Fruit fly (Drosophila melanogaster): ENCODE results near the gene glo.
A peak's percentile ranks its signal among the peaks of the same experiment; 100 is the strongest.

glo gene

DNA sequence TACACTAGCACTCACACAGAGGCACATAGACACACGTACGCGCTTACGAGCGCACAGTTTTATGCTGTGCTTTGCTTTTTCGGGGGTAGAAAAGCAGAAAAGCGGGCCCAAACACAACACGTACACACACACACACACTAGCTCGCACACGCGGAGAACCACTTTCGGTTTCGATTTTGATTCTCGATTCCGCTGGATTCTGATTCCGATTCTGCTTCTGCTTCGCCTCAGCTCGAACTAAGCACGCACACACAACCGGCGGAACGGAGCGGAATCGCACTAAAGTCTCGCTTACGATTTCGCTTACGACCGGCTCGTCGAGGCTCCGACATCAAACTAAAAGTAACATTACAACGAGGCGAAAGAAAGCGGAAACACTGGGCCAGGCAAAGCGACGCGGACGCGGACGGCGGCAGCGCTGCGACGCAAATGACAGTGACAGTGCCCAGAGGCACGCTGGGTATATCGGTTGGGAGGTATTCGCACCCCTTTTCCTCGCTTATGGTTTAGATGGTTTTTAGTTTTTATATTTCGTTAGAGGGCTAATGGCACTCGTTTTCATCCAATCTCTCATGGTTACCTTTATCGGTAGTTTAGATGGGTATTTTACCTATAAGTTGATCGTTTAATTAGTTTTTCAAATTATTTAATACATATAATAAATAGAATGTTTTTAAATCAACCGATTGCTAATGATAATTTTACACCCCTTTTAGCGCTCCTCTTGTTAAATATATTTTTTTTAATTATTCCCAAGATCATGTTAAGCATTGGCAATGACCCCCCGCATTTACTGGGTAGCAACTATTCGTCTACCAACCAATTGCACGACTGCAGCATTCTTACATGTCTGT lies 41.0 kb downstream of the glo start (continued):
- no peak for TF ChIP-seq lov (optimal IDR thresholded peaks at IDR 0.05)
- 0 out of 3 replicates have a peak, but pooled peaks have one; percentile 67 for TF ChIP-seq lov (GFP tag; IDR thresholded peaks at IDR 0.05)
- TF ChIP-seq Scr (GFP tag; IDR thresholded peaks at IDR 0.05; ENCODE audit: partially characterized antibody): peak; percentile 19; the same call in 1 of the 2 replicates
- peak; percentile 86 for TF ChIP-seq D (optimal IDR thresholded peaks at IDR 0.05)
- TF ChIP-seq D (GFP tag; optimal IDR thresholded peaks at IDR 0.05): peak; percentile 75
- 0 out of 2 replicates have a peak, but pooled peaks have one; percentile 27 for TF ChIP-seq E2f1 (GFP tag; IDR thresholded peaks at IDR 0.05)
- no peak for TF ChIP-seq CG7372 (GFP tag; IDR thresholded peaks at IDR 0.05)
- TF ChIP-seq chm (GFP tag; IDR thresholded peaks at IDR 0.05): peak; percentile 64; the same call in 1 of the 2 replicates
- peak; percentile 34 for TF ChIP-seq H2.0 (GFP tag; IDR thresholded peaks at IDR 0.05)
- no peak for TF ChIP-seq Myb (GFP tag; optimal IDR thresholded peaks at IDR 0.05)
- peak; percentile 28 for TF ChIP-seq HLH54F (GFP tag; optimal IDR thresholded peaks at IDR 0.05)
- peak; percentile 65 for TF ChIP-seq CG3281 (GFP tag; optimal IDR thresholded peaks at IDR 0.05)
- TF ChIP-seq CG10654 (GFP tag; optimal IDR thresholded peaks at IDR 0.05): peak; percentile 43
- peak; percentile 27 for TF ChIP-seq fd3F (GFP tag; optimal IDR thresholded peaks at IDR 0.05)
- peak; percentile 88 for TF ChIP-seq CG13775 (GFP tag; optimal IDR thresholded peaks at IDR 0.05)
- no peak for TF ChIP-seq Optix (GFP tag; IDR thresholded peaks at IDR 0.05)
- TF ChIP-seq CG7786 (GFP tag; optimal IDR thresholded peaks at IDR 0.05): no peak
- TF ChIP-seq HLH3B (GFP tag; IDR thresholded peaks at IDR 0.05): no peak
- no peak for TF ChIP-seq stwl (tag; optimal IDR thresholded peaks at IDR 0.05)
- TF ChIP-seq gfzf (GFP tag; optimal IDR thresholded peaks at IDR 0.05): no peak
- TF ChIP-seq slou (GFP tag; optimal IDR thresholded peaks at IDR 0.05): peak; percentile 18
- peak; percentile 55 for TF ChIP-seq CG1529 (GFP tag; optimal IDR thresholded peaks at IDR 0.05)
- 0 out of 3 replicates have a peak, but pooled peaks have one; percentile 11 for TF ChIP-seq CG14860 (GFP tag; IDR thresholded peaks at IDR 0.05; ENCODE audit: partially characterized antibody)
- TF ChIP-seq Lhr (GFP tag; optimal IDR thresholded peaks at IDR 0.05): peak; percentile 31
- TF ChIP-seq org-1 (GFP tag; optimal IDR thresholded peaks at IDR 0.05): peak; percentile 35
- peak; percentile 57 for TF ChIP-seq CG15269 (tag; optimal IDR thresholded peaks at IDR 0.05)
- peak; percentile 26 for TF ChIP-seq ftz-f1 (GFP tag; optimal IDR thresholded peaks at IDR 0.05)
- no peak for TF ChIP-seq Ada2b (GFP tag; IDR thresholded peaks at IDR 0.05)
- TF ChIP-seq CG12744 (GFP tag; optimal IDR thresholded peaks at IDR 0.05): peak; percentile 37
- TF ChIP-seq CG11695 (GFP tag; IDR thresholded peaks at IDR 0.05): peak; percentile 37; the same call in 1 of the 3 replicates
- TF ChIP-seq CG32772 (GFP tag; IDR thresholded peaks at IDR 0.05): 0 out of 2 replicates have a peak, but pooled peaks have one; percentile 53
- TF ChIP-seq CG3407 (GFP tag; optimal IDR thresholded peaks at IDR 0.05): peak; percentile 47
- TF ChIP-seq CG17359 (tag; optimal IDR thresholded peaks at IDR 0.05): peak; percentile 26
- TF ChIP-seq Rx (GFP tag; IDR thresholded peaks at IDR 0.05): no peak
- 0 out of 2 replicates have a peak, but pooled peaks have one; percentile 12 for TF ChIP-seq CG3847 (GFP tag; IDR thresholded peaks at IDR 0.05)
- peak; percentile 73 for TF ChIP-seq gro (GFP tag; optimal IDR thresholded peaks at IDR 0.05)
- TF ChIP-seq CG6765 (GFP tag; optimal IDR thresholded peaks at IDR 0.05): no peak
- 0 out of 2 replicates have a peak, but pooled peaks have one; percentile 8 for TF ChIP-seq MBD-R2 (GFP tag; IDR thresholded peaks at IDR 0.05)
- TF ChIP-seq Lim3 (GFP tag; IDR thresholded peaks at IDR 0.05): no peak
- peak; percentile 28 for TF ChIP-seq ind (GFP tag; optimal IDR thresholded peaks at IDR 0.05)
- TF ChIP-seq pnt (GFP tag; optimal IDR thresholded peaks at IDR 0.05): peak; percentile 40
- TF ChIP-seq cwo (GFP tag; optimal IDR thresholded peaks at IDR 0.05): peak; percentile 41
- peak; percentile 82 for TF ChIP-seq CG16815 (GFP tag; optimal IDR thresholded peaks at IDR 0.05)
- TF ChIP-seq psq (GFP tag; optimal IDR thresholded peaks at IDR 0.05): peak; percentile 6
- no peak; the same call in 1 of the 2 replicates for TF ChIP-seq CG4360 (GFP tag; IDR thresholded peaks at IDR 0.05)
- TF ChIP-seq chif (GFP tag; optimal IDR thresholded peaks at IDR 0.05): peak; percentile 2 to 40
- TF ChIP-seq CG11456 (GFP tag; IDR thresholded peaks at IDR 0.05): peak; percentile 71; the same call in 2 of the 3 replicates
- TF ChIP-seq CG7556 (GFP tag; optimal IDR thresholded peaks at IDR 0.05): peak; percentile 92
- TF ChIP-seq kay (GFP tag; optimal IDR thresholded peaks at IDR 0.05): peak; percentile 13
